Fruit fly (Drosophila melanogaster): ENCODE results near the gene spri.
A peak's percentile ranks its signal among the peaks of the same experiment; 100 is the strongest.

Gene spri

dm6 chrX:10547070-10547856, 38.0 kb downstream of the spri start (continued):
- TF ChIP-seq CG1529 (GFP tag; optimal IDR thresholded peaks at IDR 0.05) (peak; percentile 89), sisA (GFP tag; IDR thresholded peaks at IDR 0.05) (peak; percentile 94), CG10431 (GFP tag; optimal IDR thresholded peaks at IDR 0.05) (peak; percentile 53), bigmax (GFP tag; optimal IDR thresholded peaks at IDR 0.05) (no peak), Dek (tag; optimal IDR thresholded peaks at IDR 0.05) (peak; percentile 76), CG11398 (GFP tag; optimal IDR thresholded peaks at IDR 0.05) (peak; percentile 88), bab2 (GFP tag; optimal IDR thresholded peaks at IDR 0.05) (peak; percentile 92), Oli (tag; optimal IDR thresholded peaks at IDR 0.05) (peak; percentile 93), lov (optimal IDR thresholded peaks at IDR 0.05) (no peak), lov (GFP tag; IDR thresholded peaks at IDR 0.05) (peak; percentile 91), pfk (GFP tag; optimal IDR thresholded peaks at IDR 0.05) (no peak), CG16863 (GFP tag; optimal IDR thresholded peaks at IDR 0.05) (peak; percentile 91), scrt (GFP tag; optimal IDR thresholded peaks at IDR 0.05) (peak; percentile 72), dmrt99B (tag; optimal IDR thresholded peaks at IDR 0.05) (peak; percentile 96), corto (GFP tag; optimal IDR thresholded peaks at IDR 0.05) (peak; percentile 31), sc (optimal IDR thresholded peaks at IDR 0.05) (no peak), sc (GFP tag; optimal IDR thresholded peaks at IDR 0.05) (peak; percentile 81), CTCF (GFP tag; optimal IDR thresholded peaks at IDR 0.05) (peak; percentile 53), CG18599 (GFP tag; optimal IDR thresholded peaks at IDR 0.05) (peak; percentile 84), Dip2 (GFP tag; IDR thresholded peaks at IDR 0.05) (peak; percentile 23; the same call in 1 of the 2 replicates), CG5245 (GFP tag; optimal IDR thresholded peaks at IDR 0.05) (peak; percentile 78), CG11560 (tag; IDR thresholded peaks at IDR 0.05) (peak; percentile 67), CG17568 (GFP tag; optimal IDR thresholded peaks at IDR 0.05) (peak; percentile 56), CG2678 (tag; optimal IDR thresholded peaks at IDR 0.05) (peak; percentile 93), CG9797 (GFP tag; optimal IDR thresholded peaks at IDR 0.05) (no peak), CG17385 (GFP tag; optimal IDR thresholded peaks at IDR 0.05) (peak; percentile 82), cas (GFP tag; IDR thresholded peaks at IDR 0.05) (no peak), Bdp1 (GFP tag; optimal IDR thresholded peaks at IDR 0.05) (peak; percentile 76), Sry-β (GFP tag; optimal IDR thresholded peaks at IDR 0.05) (peak; percentile 45), Ets97D (GFP tag; optimal IDR thresholded peaks at IDR 0.05) (peak; percentile 73), unpg (GFP tag; optimal IDR thresholded peaks at IDR 0.05) (peak; percentile 91), CG1233 (GFP tag; optimal IDR thresholded peaks at IDR 0.05) (peak; percentile 86), CG9437 (GFP tag; optimal IDR thresholded peaks at IDR 0.05) (peak; percentile 86), dan (GFP tag; IDR thresholded peaks at IDR 0.05) (peak; percentile 34; the same call in 1 of the 2 replicates), Tbp (GFP tag; optimal IDR thresholded peaks at IDR 0.05) (no peak), CG32772 (GFP tag; IDR thresholded peaks at IDR 0.05) (peak; percentile 88), ara (GFP tag; IDR thresholded peaks at IDR 0.05) (peak; percentile 94), ato (GFP tag; IDR thresholded peaks at IDR 0.05; ENCODE audit: partially characterized antibody) (no peak), Awh (GFP tag; IDR thresholded peaks at IDR 0.05) (peak; percentile 91), kni (GFP tag; optimal IDR thresholded peaks at IDR 0.05) (no peak), Dbx (GFP tag; IDR thresholded peaks at IDR 0.05) (peak; percentile 54; the same call in 1 of the 3 replicates), CG13775 (GFP tag; optimal IDR thresholded peaks at IDR 0.05) (peak; percentile 87), D19A (tag; optimal IDR thresholded peaks at IDR 0.05) (peak; percentile 85), pum (GFP tag; optimal IDR thresholded peaks at IDR 0.05) (peak; percentile 91), MESR4 (GFP tag; optimal IDR thresholded peaks at IDR 0.05) (peak; percentile 11), dm (GFP tag; optimal IDR thresholded peaks at IDR 0.05) (peak; percentile 85), az2 (GFP tag; optimal IDR thresholded peaks at IDR 0.05) (peak; percentile 86), ham (GFP tag; IDR thresholded peaks at IDR 0.05) (0 out of 2 replicates have a peak, but pooled peaks have one; percentile 35), CG9727 (GFP tag; optimal IDR thresholded peaks at IDR 0.05) (peak; percentile 88), CG7786 (GFP tag; optimal IDR thresholded peaks at IDR 0.05) (peak; percentile 81)

All from whole organism, embryonic.